Worm (Caenorhabditis elegans): ENCODE measurements around the gene srv-24.

srv-24 gene

ce11 chrIV:6284277-6284676 lies 6.4 kb downstream of the srv-24 start, which contains the start of gene ops-1:
TSS of gene ops-1 (minus strand) at chrIV:6284377.
- TF ChIP-seq cog-1 (tag; optimal IDR thresholded peaks at IDR 0.05): no peak
- TF ChIP-seq med-1 (GFP tag; optimal IDR thresholded peaks at IDR 0.05; ENCODE audit: insufficient read depth): no peak
- TF ChIP-seq ztf-29 (GFP tag; IDR thresholded peaks at IDR 0.05): no peak
- TF ChIP-seq klf-2 (GFP tag; conservative IDR thresholded peaks at IDR 0.05): no peak
- TF ChIP-seq ref-1 (GFP tag; conservative IDR thresholded peaks at IDR 0.05): no peak
- no peak for TF ChIP-seq tab-1 (GFP tag; IDR thresholded peaks at IDR 0.05)
- no peak for TF ChIP-seq flt-1 (GFP tag; IDR thresholded peaks at IDR 0.05)
- TF ChIP-seq ztf-23 (GFP tag; IDR thresholded peaks at IDR 0.05): no peak
- no peak for TF ChIP-seq T22C8.4 (GFP tag; IDR thresholded peaks at IDR 0.05)

- TF ChIP-seq T22C8.4 (GFP tag; IDR thresholded peaks at IDR 0.05): no peak
- TF ChIP-seq med-1 (GFP tag; optimal IDR thresholded peaks at IDR 0.05; ENCODE audit: insufficient read depth): no peak
- no peak for TF ChIP-seq ztf-23 (GFP tag; IDR thresholded peaks at IDR 0.05)
- TF ChIP-seq ztf-29 (GFP tag; IDR thresholded peaks at IDR 0.05): no peak
- no peak for TF ChIP-seq flt-1 (GFP tag; IDR thresholded peaks at IDR 0.05)
- TF ChIP-seq ref-1 (GFP tag; conservative IDR thresholded peaks at IDR 0.05): no peak
- TF ChIP-seq cog-1 (tag; optimal IDR thresholded peaks at IDR 0.05): no peak
- TF ChIP-seq tab-1 (GFP tag; IDR thresholded peaks at IDR 0.05): no peak
- TF ChIP-seq klf-2 (GFP tag; conservative IDR thresholded peaks at IDR 0.05): no peak
These were observed 8.5 kb downstream of the srv-24 start, which contains the start of gene srv-32 for ce11 chrIV:6282143-6282542. TSS of gene srv-32 (minus strand) at chrIV:6282243.

DNA sequence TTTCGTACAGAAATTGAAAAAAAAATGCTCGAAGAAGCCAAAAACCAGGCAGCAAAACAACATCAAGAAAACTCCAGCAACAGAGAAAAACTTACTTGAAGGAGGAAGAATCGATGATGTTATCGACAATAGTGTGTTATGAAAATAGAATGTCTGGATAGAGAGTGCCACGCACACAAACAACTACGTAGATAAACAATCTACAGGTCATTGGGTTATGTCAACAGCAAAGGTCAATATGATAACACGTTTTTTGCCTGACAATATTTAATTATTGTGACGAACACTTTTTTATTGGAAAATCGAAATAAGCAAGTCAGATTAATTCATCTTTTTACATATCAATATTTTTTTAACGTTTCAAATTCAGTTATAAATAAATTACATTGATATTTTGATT lies 11.2 kb downstream of the srv-24 start, which contains the start of gene sams-5:
Gene sams-5 (minus strand): TSS at position 131 of the 400 bp plus-strand sequence.
- TF ChIP-seq ref-1 (GFP tag; conservative IDR thresholded peaks at IDR 0.05): no peak
- TF ChIP-seq T22C8.4 (GFP tag; IDR thresholded peaks at IDR 0.05): no peak
- no peak for TF ChIP-seq cog-1 (tag; optimal IDR thresholded peaks at IDR 0.05)
- TF ChIP-seq ztf-23 (GFP tag; IDR thresholded peaks at IDR 0.05): no peak
- no peak for TF ChIP-seq flt-1 (GFP tag; IDR thresholded peaks at IDR 0.05)
- TF ChIP-seq klf-2 (GFP tag; conservative IDR thresholded peaks at IDR 0.05): no peak
- TF ChIP-seq tab-1 (GFP tag; IDR thresholded peaks at IDR 0.05): no peak
- TF ChIP-seq med-1 (GFP tag; optimal IDR thresholded peaks at IDR 0.05; ENCODE audit: insufficient read depth): no peak
- no peak for TF ChIP-seq ztf-29 (GFP tag; IDR thresholded peaks at IDR 0.05)

DNA sequence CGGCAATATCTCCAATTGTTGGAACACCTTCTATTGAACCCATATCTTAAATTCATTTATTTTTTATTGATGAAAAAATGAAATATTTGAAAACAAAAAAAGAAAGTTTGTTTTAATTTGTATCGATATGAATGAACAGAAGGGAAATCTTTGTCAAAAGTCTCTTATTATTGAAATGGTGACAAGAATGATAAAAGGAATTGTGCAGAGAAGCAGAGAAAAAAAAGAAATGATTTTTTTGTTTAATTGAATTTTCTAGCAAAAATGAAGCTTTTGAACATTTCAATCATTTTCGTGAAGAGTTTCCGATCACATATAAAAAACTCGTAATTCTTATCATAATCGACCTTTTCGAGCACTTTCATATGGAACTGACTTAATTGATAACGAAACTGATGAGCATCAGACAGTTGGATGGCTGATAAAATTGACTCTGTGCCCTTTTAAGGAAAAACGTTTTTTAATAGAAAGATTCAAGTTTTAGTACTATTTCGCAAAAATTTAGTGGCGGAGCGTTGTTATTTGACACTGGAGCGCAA lies 14.9 kb downstream of the srv-24 start, which contains the start of the genes aat-4 and T13A10.1:
Gene aat-4 (minus strand): TSS at position 51 of the 539 bp plus-strand sequence.
Gene T13A10.1 (plus strand): TSS at position 411 of the 539 bp plus-strand sequence.
- TF ChIP-seq flt-1 (GFP tag; IDR thresholded peaks at IDR 0.05) (no peak), ztf-29 (GFP tag; IDR thresholded peaks at IDR 0.05) (no peak), ztf-23 (GFP tag; IDR thresholded peaks at IDR 0.05) (no peak), ref-1 (GFP tag; conservative IDR thresholded peaks at IDR 0.05) (no peak), cog-1 (tag; optimal IDR thresholded peaks at IDR 0.05) (no peak), klf-2 (GFP tag; conservative IDR thresholded peaks at IDR 0.05) (no peak), tab-1 (GFP tag; IDR thresholded peaks at IDR 0.05) (no peak), med-1 (GFP tag; optimal IDR thresholded peaks at IDR 0.05; ENCODE audit: insufficient read depth) (no peak)

DNA sequence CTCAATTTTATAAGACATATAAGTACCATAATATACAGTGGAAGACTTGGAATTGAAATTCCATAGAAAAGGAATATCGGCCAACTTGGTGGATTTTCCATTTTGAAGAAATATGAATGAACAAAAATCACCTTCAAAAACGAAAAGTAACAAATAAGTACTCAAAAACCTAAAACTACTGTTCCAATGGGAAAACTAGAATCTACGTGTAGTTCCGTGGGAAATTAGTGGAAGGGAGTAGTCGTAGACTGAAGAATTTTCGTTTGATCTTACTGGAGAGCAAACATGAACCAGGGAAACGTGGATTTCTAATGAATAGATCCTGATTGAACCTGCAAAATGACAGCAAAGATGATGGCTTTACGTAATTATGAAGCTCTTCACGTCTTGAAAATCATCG lies 18.7 kb downstream of the srv-24 start, which contains the start of gene srv-31:
Gene srv-31 (minus strand): TSS at position 101 of the 400 bp plus-strand sequence.
- TF ChIP-seq ref-1 (GFP tag; conservative IDR thresholded peaks at IDR 0.05): no peak
- no peak for TF ChIP-seq tab-1 (GFP tag; IDR thresholded peaks at IDR 0.05)
- no peak for TF ChIP-seq ztf-23 (GFP tag; IDR thresholded peaks at IDR 0.05)
- no peak for TF ChIP-seq T22C8.4 (GFP tag; IDR thresholded peaks at IDR 0.05)
- no peak for TF ChIP-seq klf-2 (GFP tag; conservative IDR thresholded peaks at IDR 0.05)
- no peak for TF ChIP-seq ztf-29 (GFP tag; IDR thresholded peaks at IDR 0.05)
- TF ChIP-seq cog-1 (tag; optimal IDR thresholded peaks at IDR 0.05): no peak
- TF ChIP-seq med-1 (GFP tag; optimal IDR thresholded peaks at IDR 0.05; ENCODE audit: insufficient read depth): no peak
- TF ChIP-seq flt-1 (GFP tag; IDR thresholded peaks at IDR 0.05): no peak

DNA sequence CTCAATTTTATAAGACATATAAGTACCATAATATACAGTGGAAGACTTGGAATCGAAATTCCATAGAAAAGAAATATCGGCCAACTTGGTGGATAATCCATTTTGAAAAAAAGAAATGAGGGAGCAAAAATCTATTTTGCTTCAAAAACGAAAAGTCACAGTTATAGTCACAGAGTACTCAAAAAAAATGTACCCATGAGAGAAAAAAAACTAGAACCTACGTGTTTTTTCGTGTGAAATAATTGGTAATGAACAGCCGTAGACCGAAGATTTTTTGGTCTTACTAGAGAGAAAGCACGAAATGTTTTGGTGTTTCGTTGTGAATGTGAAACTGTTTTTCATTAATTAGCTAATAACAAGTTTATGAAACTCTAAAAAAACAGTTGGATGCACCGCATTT lies 21.3 kb downstream of the srv-24 start, which contains the start of gene srv-30:
Gene srv-30 (minus strand): TSS at position 101 of the 400 bp plus-strand sequence.
- TF ChIP-seq med-1 (GFP tag; optimal IDR thresholded peaks at IDR 0.05; ENCODE audit: insufficient read depth): no peak
- no peak for TF ChIP-seq T22C8.4 (GFP tag; IDR thresholded peaks at IDR 0.05)

- no peak for TF ChIP-seq ztf-23 (GFP tag; IDR thresholded peaks at IDR 0.05)
- no peak for TF ChIP-seq tab-1 (GFP tag; IDR thresholded peaks at IDR 0.05)
- TF ChIP-seq klf-2 (GFP tag; conservative IDR thresholded peaks at IDR 0.05): no peak
- TF ChIP-seq T22C8.4 (GFP tag; IDR thresholded peaks at IDR 0.05): no peak
- TF ChIP-seq med-1 (GFP tag; optimal IDR thresholded peaks at IDR 0.05; ENCODE audit: insufficient read depth): no peak
- no peak for TF ChIP-seq flt-1 (GFP tag; IDR thresholded peaks at IDR 0.05)
- no peak for TF ChIP-seq ref-1 (GFP tag; conservative IDR thresholded peaks at IDR 0.05)
- TF ChIP-seq ztf-29 (GFP tag; IDR thresholded peaks at IDR 0.05): no peak
- TF ChIP-seq cog-1 (tag; optimal IDR thresholded peaks at IDR 0.05): no peak
These were observed 24.1 kb downstream of the srv-24 start, which contains the start of gene srv-29 for ce11 chrIV:6266499-6266898. TSS of gene srv-29 (minus strand) at chrIV:6266599.

- TF ChIP-seq flt-1 (GFP tag; IDR thresholded peaks at IDR 0.05) (no peak), cog-1 (tag; optimal IDR thresholded peaks at IDR 0.05) (no peak), tab-1 (GFP tag; IDR thresholded peaks at IDR 0.05) (no peak), klf-2 (GFP tag; conservative IDR thresholded peaks at IDR 0.05) (no peak), ztf-23 (GFP tag; IDR thresholded peaks at IDR 0.05) (no peak)
These were observed 27.4 kb downstream of the srv-24 start, which contains the start of gene srv-28 for ce11 chrIV:6263244-6263643. TSS of gene srv-28 (minus strand) at chrIV:6263344.

- TF ChIP-seq T22C8.4 (GFP tag; IDR thresholded peaks at IDR 0.05): no peak
- no peak for TF ChIP-seq cog-1 (tag; optimal IDR thresholded peaks at IDR 0.05)
- TF ChIP-seq ztf-23 (GFP tag; IDR thresholded peaks at IDR 0.05): no peak
These were observed 30.9 kb downstream of the srv-24 start, which contains the start of gene nlp-16 for ce11 chrIV:6259732-6260131. TSS of gene nlp-16 (minus strand) at chrIV:6259832.

ce11 chrIV:6258967-6259366 lies 31.7 kb downstream of the srv-24 start:
- TF ChIP-seq ref-1 (GFP tag; conservative IDR thresholded peaks at IDR 0.05): no peak
- TF ChIP-seq ztf-29 (GFP tag; IDR thresholded peaks at IDR 0.05): no peak
- TF ChIP-seq klf-2 (GFP tag; conservative IDR thresholded peaks at IDR 0.05): no peak
- no peak for TF ChIP-seq ztf-23 (GFP tag; IDR thresholded peaks at IDR 0.05)
- no peak for TF ChIP-seq flt-1 (GFP tag; IDR thresholded peaks at IDR 0.05)
- no peak for TF ChIP-seq med-1 (GFP tag; optimal IDR thresholded peaks at IDR 0.05; ENCODE audit: insufficient read depth)
- no peak for TF ChIP-seq T22C8.4 (GFP tag; IDR thresholded peaks at IDR 0.05)
- no peak for TF ChIP-seq tab-1 (GFP tag; IDR thresholded peaks at IDR 0.05)
- TF ChIP-seq cog-1 (tag; optimal IDR thresholded peaks at IDR 0.05): no peak
